Fruit fly (Drosophila melanogaster) whole organism, embryonic: ENCODE data around the gene ND-B17.2.

Source experiments
- Bdp1 ChIP-seq: fragments of 200-800 bp; sonication (Bioruptor generic); optimal IDR thresholded peaks from 3 replicates; lab custom pipeline; 2016; ENCODE audit warnings: missing biosample characterization, missing genetic modification characterization
- Bgb ChIP-seq: fragments of 200-800 bp; sonication (Bioruptor generic); IDR thresholded peaks from 2 replicates; pipeline ENCODE4 v1.3.6; 2022; ENCODE audit warnings: missing biosample characterization, missing genetic modification characterization; ENCODE audit not compliant: partially characterized antibody
- CG10321 ChIP-seq: fragments of 200-800 bp; sonication (Bioruptor generic); IDR thresholded peaks from 2 replicates; pipeline ENCODE4 v1.3.6; 2022; ENCODE audit warnings: missing biosample characterization, missing genetic modification characterization
- CG11696 ChIP-seq: fragments of 200-800 bp; sonication (Bioruptor generic); IDR thresholded peaks from 2 replicates; pipeline ENCODE4 v1.3.6; 2022; ENCODE audit warnings: missing biosample characterization, missing genetic modification characterization
- CG11723 ChIP-seq: fragments of 200-800 bp; sonication (Bioruptor generic); optimal IDR thresholded peaks from 2 replicates; lab custom pipeline; 2017; ENCODE audit warnings: missing biosample characterization, mild to moderate bottlenecking, missing genetic modification characterization
- CG13287 ChIP-seq: fragments of 200-800 bp; sonication (Bioruptor generic); IDR thresholded peaks from 2 replicates; pipeline ENCODE4 v1.3.6; 2022; ENCODE audit warnings: missing biosample characterization, missing genetic modification characterization; ENCODE audit not compliant: partially characterized antibody
- CG15073 ChIP-seq: fragments of 200-800 bp; sonication (Bioruptor generic); optimal IDR thresholded peaks from 2 replicates; lab custom pipeline; 2016; ENCODE audit warnings: missing biosample characterization, missing genetic modification characterization
- CG15479 ChIP-seq: fragments of 200-800 bp; sonication (Bioruptor generic); optimal IDR thresholded peaks from 3 replicates; lab custom pipeline; 2019; ENCODE audit warnings: missing biosample characterization, mild to moderate bottlenecking, missing genetic modification characterization, moderate library complexity
- CG17361 ChIP-seq: fragments of 200-800 bp; sonication (Bioruptor generic); IDR thresholded peaks from 3 replicates; pipeline ENCODE4 v1.3.6; 2022; ENCODE audit warnings: missing biosample characterization, missing genetic modification characterization
- CG18262 ChIP-seq: fragments of 200-800 bp; optimal IDR thresholded peaks from 3 replicates; lab custom pipeline; 2019; ENCODE audit warnings: missing biosample characterization, mild to moderate bottlenecking, missing genetic modification characterization, moderate library complexity
- CG2116 ChIP-seq: fragments of 200-800 bp; sonication (Bioruptor generic); optimal IDR thresholded peaks from 3 replicates; lab custom pipeline; 2018; ENCODE audit warnings: missing biosample characterization, mild to moderate bottlenecking, missing genetic modification characterization
- CG2889 ChIP-seq: fragments of 200-800 bp; sonication (Bioruptor generic); IDR thresholded peaks from 3 replicates; pipeline ENCODE4 v1.3.6; 2022; ENCODE audit warnings: missing biosample characterization, missing genetic modification characterization
- CG30020 ChIP-seq: fragments of 200-800 bp; optimal IDR thresholded peaks from 2 replicates; lab custom pipeline; 2019; ENCODE audit warnings: missing biosample characterization, mild to moderate bottlenecking, missing genetic modification characterization, moderate library complexity
- CG34224 ChIP-seq: fragments of 200-800 bp; sonication (Bioruptor generic); IDR thresholded peaks from 3 replicates; pipeline ENCODE4 v1.3.6; 2022; ENCODE audit warnings: missing biosample characterization, missing genetic modification characterization; ENCODE audit not compliant: partially characterized antibody
- CG3847 ChIP-seq: fragments of 200-800 bp; sonication (Bioruptor generic); IDR thresholded peaks from 2 replicates; pipeline ENCODE4 v1.3.6; 2022; ENCODE audit warnings: missing biosample characterization, missing genetic modification characterization
- CG6254 ChIP-seq: fragments of 200-800 bp; sonication (Bioruptor generic); optimal IDR thresholded peaks from 3 replicates; lab custom pipeline; 2017; ENCODE audit warnings: mild to moderate bottlenecking, missing biosample characterization, missing genetic modification reagents, missing genetic modification characterization
- CG8924 ChIP-seq: fragments of 200-800 bp; optimal IDR thresholded peaks from 3 replicates; lab custom pipeline; 2019; ENCODE audit warnings: missing biosample characterization, mild to moderate bottlenecking, missing genetic modification characterization, moderate library complexity
- CG9932 ChIP-seq: fragments of 200-800 bp; sonication (Bioruptor generic); IDR thresholded peaks from 2 replicates; pipeline ENCODE4 v1.3.6; 2022; ENCODE audit warnings: missing biosample characterization, missing genetic modification characterization
- CkIIα-i1 ChIP-seq: fragments of 200-800 bp; sonication (Bioruptor generic); IDR thresholded peaks from 2 replicates; pipeline ENCODE4 v1.3.6; 2022; ENCODE audit warnings: missing biosample characterization, missing genetic modification characterization
- CoRest ChIP-seq: fragments of 200-800 bp; sonication (Bioruptor generic); optimal IDR thresholded peaks from 3 replicates; lab custom pipeline; 2018; ENCODE audit warnings: missing biosample characterization, mild to moderate bottlenecking, missing genetic modification characterization, moderate library complexity
- Dip2 ChIP-seq: fragments of 200-800 bp; sonication (Bioruptor generic); IDR thresholded peaks from 2 replicates; pipeline ENCODE4 v1.3.6; 2022; ENCODE audit warnings: missing biosample characterization, missing genetic modification characterization
- Dll ChIP-seq: fragments of 200-800 bp; sonication (Bioruptor generic); IDR thresholded peaks from 4 replicates; pipeline ENCODE4 v1.3.6; 2022; ENCODE audit warnings: missing biosample characterization, missing genetic modification characterization; ENCODE audit not compliant: partially characterized antibody
- Doc2 ChIP-seq: fragments of 200-800 bp; sonication (Bioruptor generic); IDR thresholded peaks from 2 replicates; pipeline ENCODE4 v1.3.6; 2022; ENCODE audit warnings: missing biosample characterization, missing genetic modification characterization
- Fer2 ChIP-seq: fragments of 200-800 bp; sonication (Bioruptor generic); optimal IDR thresholded peaks from 2 replicates; lab custom pipeline; 2018; ENCODE audit warnings: missing biosample characterization, mild to moderate bottlenecking, missing genetic modification characterization, moderate library complexity
- HLH54F ChIP-seq: fragments of 200-800 bp; sonication (Bioruptor generic); optimal IDR thresholded peaks from 3 replicates; lab custom pipeline; 2016; ENCODE audit warnings: missing biosample characterization, missing genetic modification characterization
- Hand ChIP-seq: fragments of 200-800 bp; sonication (Bioruptor generic); optimal IDR thresholded peaks from 2 replicates; lab custom pipeline; 2017; ENCODE audit warnings: mild to moderate bottlenecking, missing biosample characterization, missing genetic modification reagents, missing genetic modification characterization
- Jarid2 ChIP-seq: fragments of 200-800 bp; sonication (Bioruptor generic); optimal IDR thresholded peaks from 3 replicates; lab custom pipeline; 2017; ENCODE audit warnings: mild to moderate bottlenecking, missing biosample characterization, missing genetic modification reagents, missing genetic modification characterization
- Lpt ChIP-seq: fragments of >200 bp; optimal IDR thresholded peaks from 2 replicates; lab custom pipeline; 2018; ENCODE audit warnings: missing biosample characterization, missing genetic modification characterization
- MESR4 ChIP-seq: fragments of 200-800 bp; sonication (Bioruptor generic); optimal IDR thresholded peaks from 2 replicates; lab custom pipeline; 2018; ENCODE audit warnings: missing biosample characterization, mild to moderate bottlenecking, missing genetic modification characterization, moderate library complexity
- Pdp1 ChIP-seq, 2 experiments: fragments of 200-800 bp; sonication (Bioruptor generic); optimal IDR thresholded peaks; 3 replicates each; lab custom pipeline; 2016; ENCODE audit warnings: missing biosample characterization in 2 of 2, missing genetic modification characterization in 2 of 2, mild to moderate bottlenecking in 1 of 2, moderate library complexity in 1 of 2
- Poxn ChIP-seq: fragments of 200-800 bp; sonication (Bioruptor generic); IDR thresholded peaks from 2 replicates; pipeline ENCODE4 v1.3.6; 2022; ENCODE audit warnings: missing biosample characterization, missing genetic modification characterization
- Ravus ChIP-seq: fragments of 200-800 bp; sonication (Bioruptor generic); IDR thresholded peaks from 2 replicates; pipeline ENCODE4 v1.3.6; 2022; ENCODE audit warnings: missing biosample characterization, missing genetic modification characterization
- Side ChIP-seq: fragments of 200-800 bp; sonication (Bioruptor generic); optimal IDR thresholded peaks from 2 replicates; lab custom pipeline; 2016; ENCODE audit warnings: missing biosample characterization, missing genetic modification characterization
- Trl ChIP-seq, 3 experiments: fragments of >200 bp in 2 of 3; fragments of 200-800 bp in 1 of 3; sonication (Bioruptor generic) in 1 of 3; optimal IDR thresholded peaks; 2 replicates in 1 of 3; 3 replicates in 2 of 3; lab custom pipeline; 2016 to 2017; ENCODE audit warnings: missing biosample characterization in 1 of 3, missing genetic modification characterization in 1 of 3
- Usf ChIP-seq: fragments of 200-800 bp; sonication (Bioruptor generic); optimal IDR thresholded peaks from 2 replicates; lab custom pipeline; 2017; ENCODE audit warnings: missing genotype, missing biosample characterization, missing genetic modification characterization
- da ChIP-seq: fragments of 200-800 bp; sonication (Bioruptor generic); optimal IDR thresholded peaks from 2 replicates; lab custom pipeline; 2016; ENCODE audit warnings: missing biosample characterization, missing genetic modification characterization
- fd64A ChIP-seq: fragments of 200-800 bp; sonication (Bioruptor generic); optimal IDR thresholded peaks from 3 replicates; lab custom pipeline; 2018; ENCODE audit warnings: missing biosample characterization, mild to moderate bottlenecking, missing genetic modification characterization
- gcm2 ChIP-seq: fragments of 200-800 bp; sonication (Bioruptor generic); optimal IDR thresholded peaks from 2 replicates; lab custom pipeline; 2016; ENCODE audit warnings: missing biosample characterization, missing genetic modification characterization
- hkb ChIP-seq, 2 experiments: fragments of 200-800 bp in 1 of 2; fragments of >200 bp in 1 of 2; sonication (Bioruptor generic) in 1 of 2; IDR thresholded peaks in 1 of 2; optimal IDR thresholded peaks in 1 of 2; 2 replicates each; pipeline versions ENCODE4 v1.3.6 to Lab custom; 2017 to 2022; ENCODE audit warnings: missing biosample characterization in 1 of 2, missing genetic modification characterization in 1 of 2
- insv ChIP-seq, 2 experiments: fragments of 200-800 bp; sonication (Bioruptor generic); optimal IDR thresholded peaks; 3 replicates each; lab custom pipeline; 2016 to 2018; ENCODE audit warnings: missing biosample characterization in 2 of 2, missing genetic modification characterization in 2 of 2
- lab ChIP-seq: fragments of 200-800 bp; sonication (Bioruptor generic); optimal IDR thresholded peaks from 3 replicates; lab custom pipeline; 2017; ENCODE audit warnings: missing biosample characterization, missing genetic modification characterization, mild to moderate bottlenecking, moderate library complexity, missing genetic modification reagents
- lola ChIP-seq, 3 experiments: fragments of >200 bp in 2 of 3; fragments of 200-800 bp in 1 of 3; sonication (Bioruptor generic) in 1 of 3; optimal IDR thresholded peaks; 2 replicates each; lab custom pipeline; 2017 to 2019; ENCODE audit warnings: missing biosample characterization in 3 of 3, missing genetic modification characterization in 3 of 3, mild to moderate bottlenecking in 1 of 3, moderate library complexity in 1 of 3
- sna ChIP-seq: fragments of 200-800 bp; sonication (Bioruptor generic); IDR thresholded peaks from 2 replicates; pipeline ENCODE4 v1.3.6; 2022; ENCODE audit warnings: missing biosample characterization, missing genetic modification characterization; ENCODE audit not compliant: partially characterized antibody
- sqz ChIP-seq: fragments of 200-800 bp; sonication (Bioruptor generic); optimal IDR thresholded peaks from 3 replicates; lab custom pipeline; 2018; ENCODE audit warnings: missing biosample characterization, mild to moderate bottlenecking, missing genetic modification characterization
- stc ChIP-seq: fragments of 200-800 bp; sonication (Bioruptor generic); IDR thresholded peaks from 2 replicates; pipeline ENCODE4 v1.3.6; 2022; ENCODE audit warnings: missing biosample characterization, missing genetic modification characterization
- wek ChIP-seq: fragments of 200-800 bp; sonication (Bioruptor generic); optimal IDR thresholded peaks from 3 replicates; lab custom pipeline; 2018; ENCODE audit warnings: missing biosample characterization, mild to moderate bottlenecking, missing genetic modification characterization, moderate library complexity
- zen2 ChIP-seq: fragments of 200-800 bp; sonication (Bioruptor generic); IDR thresholded peaks from 3 replicates; pipeline ENCODE4 v1.3.6; 2022; ENCODE audit warnings: missing biosample characterization, missing genetic modification characterization; ENCODE audit not compliant: partially characterized antibody

The ND-B17.2 gene

DNA sequence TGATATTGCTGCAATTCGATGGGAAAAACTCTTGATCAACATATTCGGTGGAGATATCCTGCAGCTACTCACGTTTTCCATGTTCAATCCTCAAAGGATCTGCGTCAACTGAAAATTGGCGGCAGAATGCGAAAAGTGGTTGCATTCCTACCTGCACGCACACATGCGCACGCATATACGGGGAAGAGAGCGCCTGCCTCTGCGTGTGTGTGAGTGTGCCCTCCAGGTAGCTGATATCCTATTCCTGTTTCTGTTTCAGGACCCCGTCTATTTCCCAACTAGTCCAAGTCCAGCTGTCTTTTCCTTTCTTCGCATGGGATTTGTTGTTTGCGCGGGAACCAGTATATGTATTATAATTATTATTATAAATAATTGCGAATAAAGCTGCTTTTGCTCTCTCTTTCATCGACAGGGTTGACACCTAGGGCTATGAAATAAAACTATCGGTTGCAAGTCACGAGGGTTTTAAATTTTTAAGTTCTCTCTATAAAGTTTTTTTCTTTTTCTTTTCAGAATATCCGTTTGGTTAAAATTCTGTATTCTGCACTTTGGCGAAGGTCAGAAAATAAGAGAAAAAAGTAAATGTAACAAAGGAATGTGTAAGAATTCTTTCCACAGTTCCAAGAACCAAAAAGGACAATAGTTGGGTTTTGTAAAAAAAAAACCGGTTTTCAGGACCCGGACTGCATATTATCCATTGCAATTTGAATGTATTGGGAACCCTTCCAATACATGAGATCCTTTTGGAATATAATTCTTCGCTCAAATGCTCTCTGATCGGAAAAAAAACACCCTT lies 3.2 kb downstream of the ND-B17.2 start, which contains the start of gene insv (continued):
- TF ChIP-seq Lpt (GFP tag; lab: Kevin White, UChicago) (no peak), sqz (peak; percentile 17), HLH54F (GFP tag; lab: Kevin White, UChicago) (peak; percentile 3), MESR4 (peak; percentile 15), CG18262 (peak; percentile 13), CG2889 (no peak), hkb (optimal IDR thresholded peaks at IDR 0.05; lab: Kevin White, UChicago) (no peak), hkb (GFP tag; IDR thresholded peaks at IDR 0.05; lab: Robert Waterston, UW) (no peak), CG13287 (peak; percentile 75), Fer2 (tag; lab: Kevin White, UChicago) (no peak), Bgb (GFP tag; lab: Robert Waterston, UW) (0 out of 2 replicates have a peak, but pooled peaks have one; percentile 38), Doc2 (no peak), CG30020 (tag; lab: Kevin White, UChicago) (no peak), CkIIα-i1 (GFP tag; lab: Robert Waterston, UW) (no peak), CG9932 (GFP tag; lab: Robert Waterston, UW) (no peak), sna (peak; percentile 24; the same call in 1 of the 2 replicates), lab (GFP tag; lab: Kevin White, UChicago) (no peak), Bdp1 (GFP tag; lab: Kevin White, UChicago) (no peak), Ravus (no peak), CG15479 (GFP tag; lab: Kevin White, UChicago) (peak; percentile 9), insv (GFP tag; optimal IDR thresholded peaks at IDR 0.05; lab: Kevin White, UChicago) (peak; percentile 25 to 99), fd64A (GFP tag; lab: Kevin White, UChicago) (no peak), CoRest (tag; lab: Kevin White, UChicago) (peak; percentile 23), CG8924 (tag; lab: Kevin White, UChicago) (peak; percentile 57), CG3847 (0 out of 2 replicates have a peak, but pooled peaks have one; percentile 7), CG10321 (GFP tag; lab: Robert Waterston, UW) (no peak), CG17361 (0 out of 3 replicates have a peak, but pooled peaks have one; percentile 14), zen2 (GFP tag; lab: Robert Waterston, UW) (peak; percentile 33; the same call in 1 of the 3 replicates), Side (GFP tag; lab: Kevin White, UChicago) (no peak), CG34224 (GFP tag; lab: Robert Waterston, UW) (peak; percentile 52; the same call in 2 of the 3 replicates), lola (GFP tag; optimal IDR thresholded peaks at IDR 0.05; lab: Kevin White, UChicago) (peak in 1 of 3 experiments; percentile 2)

DNA sequence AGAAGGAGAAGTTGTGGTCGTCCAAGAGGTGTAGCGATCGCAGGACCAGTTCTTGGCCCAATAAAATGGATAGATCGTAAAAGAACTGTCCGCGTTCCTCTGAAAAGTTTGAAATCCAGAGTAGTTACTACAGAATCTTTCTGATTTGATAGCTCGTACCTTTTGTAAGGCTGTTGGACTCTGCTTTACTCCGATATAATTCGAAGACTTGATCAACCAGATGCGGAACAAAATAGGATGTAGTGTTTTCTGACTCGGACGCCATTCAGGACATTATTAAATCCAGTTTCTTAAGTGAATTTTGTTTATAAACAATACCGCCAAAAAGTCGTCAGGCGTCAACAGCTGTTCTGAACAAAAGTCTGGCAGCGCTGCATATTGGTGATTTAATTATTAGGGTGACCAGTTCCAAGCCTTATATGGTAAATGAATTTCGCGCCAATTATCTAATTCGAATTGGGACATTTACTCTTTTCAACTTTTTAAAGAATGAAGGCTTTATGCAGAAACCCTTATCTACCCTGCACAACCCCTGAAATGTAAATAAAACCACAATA lies 5.2 kb downstream of the ND-B17.2 start, which contains the start of the genes Rad1 and Sws1:
Gene Rad1 (minus strand): TSS at position 336 of the 557 bp plus-strand sequence.
Gene Sws1 (minus strand): TSS at position 336 of the 557 bp plus-strand sequence.
- TF ChIP-seq Dll (GFP tag; lab: Robert Waterston, UW) (peak; percentile 34; the same call in 1 of the 4 replicates), Trl (optimal IDR thresholded peaks at IDR 0.05; lab: Kevin White, UChicago) (no peak), Trl (GFP tag; optimal IDR thresholded peaks at IDR 0.05; lab: Kevin White, UChicago) (no peak), CG2116 (GFP tag; lab: Kevin White, UChicago) (peak; percentile 32), Jarid2 (GFP tag; lab: Kevin White, UChicago) (no peak), CG11696 (GFP tag; lab: Robert Waterston, UW) (no peak), CG11723 (no peak), Hand (no peak), CG15073 (no peak), CoRest (tag; lab: Kevin White, UChicago) (peak; percentile 0), gcm2 (GFP tag; lab: Kevin White, UChicago) (no peak), Dip2 (GFP tag; lab: Robert Waterston, UW) (no peak), CG15479 (GFP tag; lab: Kevin White, UChicago) (no peak), wek (no peak), Poxn (GFP tag; lab: Robert Waterston, UW) (no peak), CG6254 (GFP tag; lab: Kevin White, UChicago) (no peak), Usf (GFP tag; lab: Kevin White, UChicago) (no peak), stc (GFP tag; lab: Robert Waterston, UW) (no peak), da (GFP tag; lab: Kevin White, UChicago) (no peak), Pdp1 (GFP tag; optimal IDR thresholded peaks at IDR 0.05; lab: Kevin White, UChicago) (peak in 1 of 2 experiments; percentile 57)
